Fruit fly (Drosophila melanogaster): ENCODE data around the gene Upf1.
A peak's percentile ranks its signal among the peaks of the same experiment; 100 is the strongest.

Upf1 gene

DNA sequence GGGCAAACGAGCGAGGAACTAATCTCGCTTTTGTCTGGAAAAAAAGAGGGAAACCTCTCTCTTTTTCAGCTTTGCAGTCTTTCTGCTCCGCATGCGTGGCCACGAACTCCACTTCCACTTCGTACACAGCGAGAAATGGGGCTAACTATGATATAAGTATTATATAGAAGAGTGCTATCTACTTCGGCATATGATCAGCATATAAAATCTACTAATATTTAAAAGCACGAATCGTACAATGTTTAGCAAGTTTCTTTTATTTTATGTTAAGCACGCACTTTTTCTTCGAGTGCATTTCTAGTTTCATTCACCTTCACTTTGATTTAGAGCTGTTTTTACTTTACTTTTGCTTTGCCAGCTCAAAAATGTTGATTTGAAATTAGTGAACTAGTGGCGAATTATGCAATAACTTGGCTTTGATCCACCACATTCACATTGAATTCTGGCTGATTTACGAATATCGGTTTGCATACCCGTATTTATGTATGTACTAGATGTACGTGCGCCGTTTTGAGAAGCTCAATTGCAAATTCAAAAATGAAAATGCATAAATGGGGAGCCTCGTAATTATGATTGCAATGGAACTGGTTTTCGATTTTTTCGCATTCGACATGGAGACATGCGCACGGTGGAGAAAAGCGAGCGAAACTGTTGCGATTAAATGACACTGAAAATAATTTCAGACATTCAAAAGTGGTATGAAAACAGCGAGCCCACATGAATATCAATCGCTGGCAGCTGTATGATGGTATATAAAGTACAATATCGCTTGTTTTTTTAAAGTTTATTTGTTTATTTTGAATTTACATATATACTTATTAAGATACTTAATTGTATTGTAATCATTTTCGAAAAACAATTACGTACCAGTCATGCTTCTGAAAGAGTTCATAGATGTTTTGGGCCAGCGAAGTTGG, 47.4 kb downstream of the Upf1 start:
- TF ChIP-seq CG12768 (GFP tag; optimal IDR thresholded peaks at IDR 0.05) (no peak), Mnt (GFP tag; optimal IDR thresholded peaks at IDR 0.05) (peak; percentile 11), pad (GFP tag; optimal IDR thresholded peaks at IDR 0.05) (no peak), CG11617 (GFP tag; optimal IDR thresholded peaks at IDR 0.05) (peak; percentile 36), CG33017 (tag; optimal IDR thresholded peaks at IDR 0.05) (no peak), CG14711 (tag; optimal IDR thresholded peaks at IDR 0.05) (peak; percentile 70), CG1620 (GFP tag; optimal IDR thresholded peaks at IDR 0.05) (peak; percentile 29), bab1 (GFP tag; optimal IDR thresholded peaks at IDR 0.05) (peak; percentile 97), cic (GFP tag; optimal IDR thresholded peaks at IDR 0.05) (no peak), Hr96 (GFP tag; optimal IDR thresholded peaks at IDR 0.05) (no peak), CG7101 (tag; optimal IDR thresholded peaks at IDR 0.05) (peak; percentile 48), tj (GFP tag; optimal IDR thresholded peaks at IDR 0.05) (peak; percentile 19), Clk (GFP tag; optimal IDR thresholded peaks at IDR 0.05) (no peak), cnc (optimal IDR thresholded peaks at IDR 0.05) (no peak), ovo (GFP tag; optimal IDR thresholded peaks at IDR 0.05) (no peak), Crg-1 (GFP tag; optimal IDR thresholded peaks at IDR 0.05) (peak; percentile 3), CG7045 (GFP tag; optimal IDR thresholded peaks at IDR 0.05) (no peak), toe (GFP tag; optimal IDR thresholded peaks at IDR 0.05) (no peak), kay (GFP tag; ENCODE audit: borderline replicate concordance) (no peak), CG5204 (GFP tag; optimal IDR thresholded peaks at IDR 0.05) (no peak)

DNA sequence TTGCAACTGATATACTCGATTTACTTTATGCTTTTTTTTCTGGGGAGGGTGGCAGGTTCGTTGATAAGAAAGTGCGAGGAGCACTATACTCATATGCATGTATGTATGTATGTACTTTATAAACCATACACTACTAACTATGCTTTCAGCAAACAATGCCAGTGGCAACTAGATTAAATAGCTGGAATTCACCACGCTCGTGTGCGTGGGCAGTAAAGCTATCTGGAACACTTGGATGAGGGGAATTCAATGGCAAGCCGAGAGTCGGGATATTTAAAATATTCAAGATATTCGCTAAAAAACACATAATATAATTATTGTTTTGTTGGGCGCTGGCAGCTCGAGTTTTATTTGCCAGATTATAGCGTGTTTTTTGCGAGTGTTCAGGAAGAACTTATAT, 48.3 kb downstream of the Upf1 start:
- TF ChIP-seq cic (GFP tag; optimal IDR thresholded peaks at IDR 0.05) (no peak), Hr96 (GFP tag; optimal IDR thresholded peaks at IDR 0.05) (no peak), tj (GFP tag; optimal IDR thresholded peaks at IDR 0.05) (no peak)

DNA sequence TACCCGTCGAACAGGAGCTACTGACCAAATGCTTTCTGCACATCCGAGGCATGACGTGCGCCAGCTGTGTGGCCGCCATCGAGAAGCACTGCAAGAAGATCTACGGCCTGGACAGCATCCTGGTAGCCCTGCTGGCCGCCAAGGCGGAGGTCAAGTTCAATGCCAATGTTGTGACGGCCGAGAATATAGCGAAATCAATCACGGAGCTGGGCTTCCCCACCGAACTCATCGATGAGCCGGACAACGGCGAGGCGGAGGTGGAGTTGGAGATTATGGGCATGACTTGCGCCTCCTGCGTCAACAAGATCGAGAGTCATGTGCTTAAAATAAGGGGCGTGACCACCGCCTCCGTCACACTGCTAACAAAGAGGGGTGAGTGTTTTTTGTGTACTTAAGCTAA, 49.2 kb downstream of the Upf1 start:
- TF ChIP-seq CG12768 (GFP tag; optimal IDR thresholded peaks at IDR 0.05) = no peak
- no peak for TF ChIP-seq Mnt (GFP tag; optimal IDR thresholded peaks at IDR 0.05)
- no peak for TF ChIP-seq CG11617 (GFP tag; optimal IDR thresholded peaks at IDR 0.05)
- no peak for TF ChIP-seq Crg-1 (GFP tag; optimal IDR thresholded peaks at IDR 0.05)
- no peak for TF ChIP-seq pad (GFP tag; optimal IDR thresholded peaks at IDR 0.05)
- TF ChIP-seq toe (GFP tag; optimal IDR thresholded peaks at IDR 0.05) = no peak
- TF ChIP-seq CG7101 (tag; optimal IDR thresholded peaks at IDR 0.05) = no peak
- no peak for TF ChIP-seq cic (GFP tag; optimal IDR thresholded peaks at IDR 0.05)

DNA sequence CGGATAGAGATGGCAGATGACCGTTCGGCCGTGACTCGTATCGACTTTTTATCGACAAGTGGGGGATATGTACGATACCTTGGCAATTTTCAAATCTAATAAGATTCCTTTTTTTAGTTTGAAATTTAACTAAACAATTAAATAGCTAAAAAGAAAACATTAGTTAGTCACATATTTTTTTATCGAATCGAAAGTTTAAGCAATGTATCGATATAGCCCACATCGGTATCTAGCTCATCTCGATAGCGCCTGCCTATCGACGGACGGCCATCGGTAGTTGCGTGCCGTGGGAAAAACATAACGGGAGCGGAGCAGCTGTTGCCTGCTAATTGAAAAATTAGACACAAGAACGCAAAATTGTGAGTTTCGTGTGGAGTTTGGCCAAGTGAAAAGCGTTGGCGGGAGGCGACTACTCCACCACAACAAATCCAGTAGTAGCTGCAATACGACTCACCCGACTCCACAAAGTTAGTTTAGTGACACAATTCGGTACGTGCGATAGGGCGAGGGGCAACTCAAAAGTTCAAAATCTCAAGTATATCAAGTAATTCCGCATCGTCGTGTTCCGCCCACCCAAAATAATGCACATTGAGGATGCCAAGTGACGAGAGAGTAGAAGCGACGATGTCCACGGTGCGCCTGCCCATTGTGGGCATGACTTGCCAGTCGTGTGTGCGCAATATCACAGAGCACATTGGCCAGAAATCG, 50.3 kb downstream of the Upf1 start, which contains the start of the genes CG10347 and ATP7:
TSS of gene CG10347 (minus strand) at position 174 of the 708 bp plus-strand sequence.
TSS of gene ATP7 (plus strand) at position 265 of the 708 bp plus-strand sequence.
- TF ChIP-seq CG7045 (GFP tag; optimal IDR thresholded peaks at IDR 0.05) = no peak
- TF ChIP-seq cic (GFP tag; optimal IDR thresholded peaks at IDR 0.05) = no peak
- TF ChIP-seq cnc (optimal IDR thresholded peaks at IDR 0.05) = peak in 1 of 2 experiments; percentile 44
- peak; percentile 77 for TF ChIP-seq bab1 (GFP tag; optimal IDR thresholded peaks at IDR 0.05)
- peak; percentile 35 for TF ChIP-seq pad (GFP tag; optimal IDR thresholded peaks at IDR 0.05)
- TF ChIP-seq CG5204 (GFP tag; optimal IDR thresholded peaks at IDR 0.05) = no peak
- TF ChIP-seq CG7101 (tag; optimal IDR thresholded peaks at IDR 0.05) = peak; percentile 41
- TF ChIP-seq kay (GFP tag; ENCODE audit: borderline replicate concordance) = no peak
- TF ChIP-seq Crg-1 (GFP tag; optimal IDR thresholded peaks at IDR 0.05) = peak; percentile 27
- TF ChIP-seq ovo (GFP tag; optimal IDR thresholded peaks at IDR 0.05) = peak; percentile 90
- peak; percentile 81 for TF ChIP-seq Mnt (GFP tag; optimal IDR thresholded peaks at IDR 0.05)
- peak; percentile 47 for TF ChIP-seq toe (GFP tag; optimal IDR thresholded peaks at IDR 0.05)
- TF ChIP-seq Clk (GFP tag; optimal IDR thresholded peaks at IDR 0.05) = no peak
- TF ChIP-seq CG33017 (tag; optimal IDR thresholded peaks at IDR 0.05) = no peak
- peak; percentile 32 for TF ChIP-seq tj (GFP tag; optimal IDR thresholded peaks at IDR 0.05)
- TF ChIP-seq CG1620 (GFP tag; optimal IDR thresholded peaks at IDR 0.05) = peak; percentile 55
- peak; percentile 43 for TF ChIP-seq CG14711 (tag; optimal IDR thresholded peaks at IDR 0.05)
- TF ChIP-seq Hr96 (GFP tag; optimal IDR thresholded peaks at IDR 0.05) = no peak
- peak; percentile 61 for TF ChIP-seq CG11617 (GFP tag; optimal IDR thresholded peaks at IDR 0.05)
- no peak for TF ChIP-seq CG12768 (GFP tag; optimal IDR thresholded peaks at IDR 0.05)

DNA sequence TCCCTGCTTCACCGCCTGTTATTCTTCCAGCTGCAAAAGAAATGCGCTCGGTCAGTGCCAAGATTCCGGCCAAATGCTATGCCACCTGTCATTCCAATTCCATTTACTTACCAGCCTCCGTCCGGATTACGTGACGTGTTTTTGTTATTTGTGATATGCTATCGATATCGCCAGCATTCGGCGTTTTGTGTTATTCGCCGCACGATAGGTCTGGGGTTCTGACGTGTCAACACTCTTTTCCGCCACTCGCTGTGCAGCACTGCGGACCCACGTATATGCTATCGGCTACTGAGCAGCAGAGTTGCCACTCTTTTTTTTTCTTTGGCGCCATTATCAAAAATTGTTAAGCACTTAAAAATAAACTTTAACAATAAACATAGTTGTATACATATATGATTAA, 52.9 kb downstream of the Upf1 start, which contains the start of gene p24-1:
TSS of gene p24-1 (minus strand) at position 221 of the 400 bp plus-strand sequence.
- peak; percentile 81 for TF ChIP-seq CG7101 (tag; optimal IDR thresholded peaks at IDR 0.05)
- no peak for TF ChIP-seq cnc (optimal IDR thresholded peaks at IDR 0.05)
- TF ChIP-seq tj (GFP tag; optimal IDR thresholded peaks at IDR 0.05) = peak; percentile 16
- peak; percentile 88 for TF ChIP-seq CG1620 (GFP tag; optimal IDR thresholded peaks at IDR 0.05)
- TF ChIP-seq pad (GFP tag; optimal IDR thresholded peaks at IDR 0.05) = peak; percentile 73
- no peak for TF ChIP-seq CG5204 (GFP tag; optimal IDR thresholded peaks at IDR 0.05)
- peak; percentile 88 for TF ChIP-seq Crg-1 (GFP tag; optimal IDR thresholded peaks at IDR 0.05)
- TF ChIP-seq CG7045 (GFP tag; optimal IDR thresholded peaks at IDR 0.05) = no peak
- peak; percentile 28 for TF ChIP-seq toe (GFP tag; optimal IDR thresholded peaks at IDR 0.05)
- TF ChIP-seq CG33017 (tag; optimal IDR thresholded peaks at IDR 0.05) = no peak
- TF ChIP-seq Clk (GFP tag; optimal IDR thresholded peaks at IDR 0.05) = no peak
- TF ChIP-seq CG14711 (tag; optimal IDR thresholded peaks at IDR 0.05) = peak; percentile 76
- TF ChIP-seq ovo (GFP tag; optimal IDR thresholded peaks at IDR 0.05) = peak; percentile 67
- TF ChIP-seq Hr96 (GFP tag; optimal IDR thresholded peaks at IDR 0.05) = no peak
- peak; percentile 81 for TF ChIP-seq bab1 (GFP tag; optimal IDR thresholded peaks at IDR 0.05)
- TF ChIP-seq kay (GFP tag; ENCODE audit: borderline replicate concordance) = no peak
- TF ChIP-seq CG11617 (GFP tag; optimal IDR thresholded peaks at IDR 0.05) = peak; percentile 24
- TF ChIP-seq CG12768 (GFP tag; optimal IDR thresholded peaks at IDR 0.05) = no peak
- TF ChIP-seq cic (GFP tag; optimal IDR thresholded peaks at IDR 0.05) = peak; percentile 41
- peak; percentile 85 for TF ChIP-seq Mnt (GFP tag; optimal IDR thresholded peaks at IDR 0.05)
